Fruit fly (Drosophila melanogaster): Measurements from ENCODE around the gene PpD6.

- TF ChIP-seq CTCF (optimal IDR thresholded peaks at IDR 0.05) (peak in 1 of 2 experiments; percentile 4), CG8478 (optimal IDR thresholded peaks at IDR 0.05) (no peak)
These were observed 1.3 kb upstream of the PpD6 start for dm6 chr2L:3107988-3108678.

All from S2 (cell line).